Fruit fly (Drosophila melanogaster): ENCODE results near the gene CG14367.

Gene CG14367

DNA sequence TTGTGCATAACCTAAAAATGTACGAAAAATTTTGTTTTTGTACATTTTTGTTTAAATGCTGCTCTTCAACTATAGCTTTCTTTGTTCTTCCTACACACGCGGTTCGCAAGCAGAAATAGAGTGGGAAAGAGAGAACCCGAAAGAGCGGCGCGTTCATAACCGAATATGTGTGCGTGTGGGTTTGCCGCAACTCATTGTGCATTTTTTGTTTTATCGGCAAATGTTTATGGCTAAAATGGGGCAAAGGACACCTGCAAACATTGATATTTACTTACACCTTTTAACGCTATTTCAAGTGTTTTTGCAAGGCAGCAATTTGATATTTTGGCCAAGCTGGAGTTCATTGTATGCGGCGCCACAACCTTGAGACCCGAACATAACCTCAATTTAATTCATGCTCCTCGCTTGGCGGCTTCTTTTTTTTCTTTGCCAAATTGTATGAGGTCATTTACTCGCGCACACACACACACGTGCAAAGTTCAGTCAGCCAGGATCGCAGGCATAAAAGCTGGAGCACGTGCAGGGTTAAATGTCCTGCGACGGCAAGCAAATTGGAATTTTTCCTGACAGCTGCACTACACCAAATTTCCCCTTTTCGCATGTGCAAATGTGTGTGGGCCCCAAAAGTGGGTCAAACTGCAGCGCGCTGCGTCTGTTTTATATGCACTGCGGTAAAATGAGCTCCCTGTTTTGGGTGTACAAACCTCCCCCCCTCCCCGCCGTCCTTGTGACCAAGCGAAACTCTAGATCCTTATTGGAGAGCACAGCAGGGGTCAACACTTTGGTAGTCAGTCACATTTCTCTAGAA lies 45.9 kb upstream of the CG14367 start:
- TF ChIP-seq Eip78C (GFP tag) (peak; percentile 52), CG31627 (GFP tag; optimal IDR thresholded peaks at IDR 0.05) (no peak), ss (GFP tag; optimal IDR thresholded peaks at IDR 0.05) (peak in 1 of 2 experiments; percentile 17), CG11762 (GFP tag; optimal IDR thresholded peaks at IDR 0.05; ENCODE audit: insufficient read depth) (no peak), Sox14 (GFP tag; optimal IDR thresholded peaks at IDR 0.05) (peak; percentile 61), CG3919 (GFP tag; optimal IDR thresholded peaks at IDR 0.05) (no peak)

DNA sequence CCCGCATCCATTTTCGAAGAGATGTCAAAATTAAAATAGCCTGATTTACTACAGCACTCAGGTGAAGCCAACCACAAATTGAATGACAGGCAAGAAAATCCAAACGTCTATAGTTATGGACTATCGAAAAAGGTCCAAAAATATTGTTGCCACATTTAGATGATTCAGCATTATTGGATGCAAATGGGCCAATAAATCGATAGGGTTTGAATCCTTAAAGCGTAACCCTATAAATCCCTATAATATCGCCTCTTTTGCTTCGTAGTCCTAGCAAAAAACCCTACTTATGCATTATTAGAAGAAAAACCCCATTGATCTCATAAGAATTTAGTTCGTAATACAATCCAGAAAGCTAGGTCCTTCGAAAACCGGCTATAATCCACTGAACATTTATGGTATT lies 37.6 kb upstream of the CG14367 start, which contains the start of gene Rbp4:
Gene Rbp4, minus strand, starts transcription at position 101 of the 400 bp plus-strand sequence.
- TF ChIP-seq Lpt (GFP tag; optimal IDR thresholded peaks at IDR 0.05) = no peak
- TF ChIP-seq CG6808 (GFP tag; optimal IDR thresholded peaks at IDR 0.05) = no peak
- TF ChIP-seq Ets21C (GFP tag; optimal IDR thresholded peaks at IDR 0.05) = no peak
- TF ChIP-seq fkh (GFP tag; optimal IDR thresholded peaks at IDR 0.05) = no peak
- TF ChIP-seq CG34406 (GFP tag; optimal IDR thresholded peaks at IDR 0.05) = no peak

DNA sequence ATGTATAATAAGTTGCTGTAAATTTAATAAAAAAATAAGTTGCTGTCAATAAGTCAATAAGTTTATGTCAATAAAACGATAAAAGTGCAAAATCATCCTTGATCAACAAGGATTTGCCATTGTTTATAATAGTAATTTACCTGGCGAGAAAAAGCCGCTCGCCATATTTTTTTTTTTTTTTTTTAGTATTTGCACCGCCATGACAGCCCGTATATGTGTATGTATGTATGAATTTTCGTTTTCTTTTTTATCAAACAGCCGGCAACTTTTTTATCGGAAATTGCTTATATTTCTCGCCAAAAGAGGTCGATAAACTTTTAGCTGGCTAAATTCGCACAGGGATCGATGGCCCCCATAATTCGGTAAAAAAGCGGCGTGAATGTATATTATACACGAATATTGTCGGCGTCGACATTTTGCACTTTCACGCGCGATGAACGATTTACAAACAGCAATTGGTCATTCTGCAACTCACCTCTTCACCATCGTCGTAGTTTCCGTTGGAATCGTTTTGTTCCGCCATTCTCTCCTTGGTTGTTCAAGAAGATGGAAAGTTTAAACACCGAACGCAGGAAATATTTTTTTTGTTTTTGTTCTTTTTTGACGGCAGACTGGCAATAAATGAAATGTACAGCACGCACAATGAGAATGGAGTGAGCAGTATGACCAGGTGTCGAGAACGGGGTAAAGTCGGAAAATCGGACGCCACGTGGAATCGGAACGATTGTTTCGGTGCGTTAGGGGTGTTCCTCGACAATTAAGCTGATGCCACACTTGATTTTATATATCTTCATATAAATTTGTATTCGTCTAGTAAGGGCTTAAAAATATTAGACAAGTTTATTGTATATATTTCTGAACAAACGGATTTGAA lies 33.8 kb upstream of the CG14367 start, which contains the start of gene Hrb87F:
Gene Hrb87F, minus strand, starts transcription at position 667 of the 874 bp plus-strand sequence.
- TF ChIP-seq Smox (GFP tag; optimal IDR thresholded peaks at IDR 0.05) = no peak
- TF ChIP-seq dsx (GFP tag; optimal IDR thresholded peaks at IDR 0.05; ENCODE audit: poor library complexity, severe bottlenecking) = peak; percentile 26
- peak; percentile 55 for TF ChIP-seq CG6808 (GFP tag; optimal IDR thresholded peaks at IDR 0.05)
- TF ChIP-seq CG9139 (GFP tag; optimal IDR thresholded peaks at IDR 0.05) = peak; percentile 52
- TF ChIP-seq Ets96B (tag; optimal IDR thresholded peaks at IDR 0.05) = peak; percentile 1
- TF ChIP-seq CG6163 (GFP tag; IDR thresholded peaks at IDR 0.05) = peak; percentile 7; the same call in 2 of the 3 replicates
- peak; percentile 23 for TF ChIP-seq eg (GFP tag; IDR thresholded peaks at IDR 0.05)
- peak; percentile 54 to 56 for TF ChIP-seq ss (GFP tag; optimal IDR thresholded peaks at IDR 0.05)
- no peak for TF ChIP-seq CG31627 (GFP tag; optimal IDR thresholded peaks at IDR 0.05)
- no peak for TF ChIP-seq fd59A (GFP tag; optimal IDR thresholded peaks at IDR 0.05)
- TF ChIP-seq net (GFP tag; optimal IDR thresholded peaks at IDR 0.05) = no peak
- TF ChIP-seq CG10631 (GFP tag; optimal IDR thresholded peaks at IDR 0.05) = no peak
- TF ChIP-seq CG8119 (GFP tag; IDR thresholded peaks at IDR 0.05) = no peak; the same call in 2 of the 3 replicates
- TF ChIP-seq vri (GFP tag; optimal IDR thresholded peaks at IDR 0.05) = peak; percentile 33
- peak; percentile 79 for TF ChIP-seq CG6854 (GFP tag; optimal IDR thresholded peaks at IDR 0.05)
- no peak for TF ChIP-seq Blimp-1 (GFP tag; optimal IDR thresholded peaks at IDR 0.05)
- TF ChIP-seq lz (GFP tag; optimal IDR thresholded peaks at IDR 0.05) = peak; percentile 10

DNA sequence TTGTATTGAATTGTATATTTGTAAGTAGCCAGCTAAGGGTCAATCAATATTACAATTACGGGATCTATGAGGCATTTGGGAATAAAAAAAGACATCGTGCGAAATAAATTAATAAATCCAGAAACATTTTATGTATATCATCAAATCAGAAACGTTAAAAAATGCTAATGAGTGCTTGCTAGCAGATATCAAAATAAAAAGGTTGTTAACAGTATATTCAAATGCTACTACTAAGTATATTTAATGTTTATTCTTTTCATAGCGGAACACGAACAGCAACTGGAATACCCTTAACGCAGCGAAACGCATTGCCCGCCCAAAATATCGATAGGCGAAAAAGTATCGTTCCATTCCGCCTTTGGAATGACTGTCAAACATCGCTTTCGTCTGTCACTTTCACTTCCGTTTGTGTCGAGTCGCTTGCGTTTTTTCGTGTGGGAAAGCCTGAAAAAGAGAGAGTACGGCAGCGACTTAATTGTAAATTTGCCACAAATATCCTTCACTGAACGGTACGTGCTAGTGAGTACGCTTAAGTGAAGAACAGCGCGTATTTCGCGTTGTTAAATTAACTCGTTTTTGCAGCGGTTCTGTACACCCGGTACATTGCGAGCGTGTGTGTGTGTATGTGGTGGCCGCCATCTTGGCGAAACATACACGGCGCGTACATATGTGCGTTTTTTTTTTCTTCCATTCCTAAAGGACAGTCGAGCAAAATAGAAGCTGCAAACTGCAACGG lies 32.8 kb upstream of the CG14367 start, which contains the start of gene B52:
Gene B52, plus strand, starts transcription at position 388 of the 736 bp plus-strand sequence.
- no peak for TF ChIP-seq CG10631 (GFP tag; optimal IDR thresholded peaks at IDR 0.05)
- peak; percentile 51 for TF ChIP-seq pdm3 (GFP tag; optimal IDR thresholded peaks at IDR 0.05)
- no peak for TF ChIP-seq Eip93F (GFP tag; optimal IDR thresholded peaks at IDR 0.05)
- TF ChIP-seq Hr4 (GFP tag; optimal IDR thresholded peaks at IDR 0.05) = peak; percentile 22
- peak; percentile 44; the same call in 1 of the 2 replicates for TF ChIP-seq CG15336 (GFP tag; IDR thresholded peaks at IDR 0.05)
- peak; percentile 68 for TF ChIP-seq net (GFP tag; optimal IDR thresholded peaks at IDR 0.05)
- peak; percentile 2 for TF ChIP-seq fd59A (GFP tag; optimal IDR thresholded peaks at IDR 0.05)
- peak; percentile 87 for TF ChIP-seq Eip78C (GFP tag)
- TF ChIP-seq CG8119 (GFP tag; IDR thresholded peaks at IDR 0.05) = no peak
- peak; percentile 59 for TF ChIP-seq Hr39 (GFP tag; optimal IDR thresholded peaks at IDR 0.05)
- TF ChIP-seq fkh (GFP tag; optimal IDR thresholded peaks at IDR 0.05) = no peak
- TF ChIP-seq fd85E (GFP tag; optimal IDR thresholded peaks at IDR 0.05) = peak; percentile 64
- TF ChIP-seq CG11762 (GFP tag; optimal IDR thresholded peaks at IDR 0.05; ENCODE audit: insufficient read depth) = no peak
- peak; percentile 55 for TF ChIP-seq Eip75B (GFP tag; optimal IDR thresholded peaks at IDR 0.05)
- no peak for TF ChIP-seq Lpt (GFP tag; optimal IDR thresholded peaks at IDR 0.05)
- peak; percentile 77 for TF ChIP-seq vri (GFP tag; optimal IDR thresholded peaks at IDR 0.05)
- peak; percentile 42 for TF ChIP-seq OdsH (GFP tag; optimal IDR thresholded peaks at IDR 0.05)
- peak; percentile 53 for TF ChIP-seq cyc (GFP tag; optimal IDR thresholded peaks at IDR 0.05)
- TF ChIP-seq CG11294 (GFP tag; IDR thresholded peaks at IDR 0.05) = no peak
- no peak for TF ChIP-seq dac (GFP tag; optimal IDR thresholded peaks at IDR 0.05)
- peak; percentile 68 for TF ChIP-seq lz (GFP tag; optimal IDR thresholded peaks at IDR 0.05)
- no peak for TF ChIP-seq Hr38 (GFP tag; optimal IDR thresholded peaks at IDR 0.05)
- peak; percentile 58; the same call in 1 of the 3 replicates for TF ChIP-seq CG6163 (GFP tag; IDR thresholded peaks at IDR 0.05)
- peak; percentile 75 for TF ChIP-seq esn (GFP tag; optimal IDR thresholded peaks at IDR 0.05)
- peak; percentile 68 to 84 for TF ChIP-seq ss (GFP tag; optimal IDR thresholded peaks at IDR 0.05)
- peak; percentile 66 for TF ChIP-seq CG6808 (GFP tag; optimal IDR thresholded peaks at IDR 0.05)
